Worm (Caenorhabditis elegans) whole organism, L3 larva: ENCODE measurements around the gene F33A8.4.
A peak's percentile ranks its signal among the peaks of the same experiment; 100 is the strongest.

Source experiments
- ZK546.5 ChIP-seq: sonication (generic microtip); optimal IDR thresholded peaks from 2 replicates; lab custom pipeline; 2017; ENCODE audit warnings: missing biosample characterization, missing genetic modification characterization
- aly-2 ChIP-seq: fragments of 150-350 bp; optimal IDR thresholded peaks from 2 replicates; lab custom pipeline; 2014; ENCODE audit warnings: missing biosample characterization, missing genetic modification characterization
- ama-1 ChIP-seq: fragments of 150-350 bp; optimal IDR thresholded peaks from 2 replicates; lab custom pipeline; 2018
- ceh-16 ChIP-seq: sonication (generic microtip); optimal IDR thresholded peaks from 2 replicates; lab custom pipeline; 2017; ENCODE audit warnings: missing biosample characterization, missing genetic modification characterization
- ceh-28 ChIP-seq: fragments of 150-350 bp; optimal IDR thresholded peaks from 2 replicates; lab custom pipeline; 2014; ENCODE audit warnings: missing biosample characterization, missing genetic modification reagents, missing genetic modification characterization
- ceh-82 ChIP-seq: fragments of 150-350 bp; optimal IDR thresholded peaks from 2 replicates; lab custom pipeline; 2014; ENCODE audit warnings: missing biosample characterization, missing genetic modification characterization
- ceh-9 ChIP-seq: sonication (generic microtip); optimal IDR thresholded peaks from 2 replicates; lab custom pipeline; 2018; ENCODE audit warnings: missing biosample characterization, missing genetic modification characterization
- daf-12 ChIP-seq: fragments of 150-350 bp; optimal IDR thresholded peaks from 2 replicates; lab custom pipeline; 2014; ENCODE audit warnings: missing biosample characterization, missing genetic modification reagents, missing genetic modification characterization
- egl-27 ChIP-seq: sonication (generic microtip); optimal IDR thresholded peaks from 4 replicates; lab custom pipeline; 2017; ENCODE audit warnings: missing biosample characterization, missing genetic modification reagents, missing genetic modification characterization
- egl-5 ChIP-seq: fragments of 150-350 bp; optimal IDR thresholded peaks from 2 replicates; lab custom pipeline; 2017; ENCODE audit warnings: missing biosample characterization, missing genetic modification reagents, missing genetic modification characterization, inconsistent platforms
- elt-1 ChIP-seq: fragments of 150-350 bp; optimal IDR thresholded peaks from 2 replicates; lab custom pipeline; 2014; ENCODE audit warnings: missing biosample characterization, missing genetic modification characterization
- elt-2 ChIP-seq: sonication (generic microtip); optimal IDR thresholded peaks from 2 replicates; lab custom pipeline; 2016; ENCODE audit warnings: missing genetic modification reagents, mild to moderate bottlenecking, missing genetic modification characterization, missing compliant biosample characterization
- eor-1 ChIP-seq, 2 experiments: fragments of 150-350 bp; optimal IDR thresholded peaks; 2 replicates each; lab custom pipeline; 2014 to 2018; ENCODE audit warnings: missing biosample characterization in 2 of 2, missing genetic modification characterization in 2 of 2
- fkh-10 ChIP-seq: sonication (generic microtip); optimal IDR thresholded peaks from 2 replicates; lab custom pipeline; 2017; ENCODE audit warnings: missing biosample characterization, missing genetic modification reagents, missing genetic modification characterization
- fkh-2 ChIP-seq: fragments of 150-350 bp; optimal IDR thresholded peaks from 2 replicates; lab custom pipeline; 2014; ENCODE audit warnings: missing biosample characterization, missing genetic modification reagents, missing genetic modification characterization
- fos-1 ChIP-seq: fragments of 150-350 bp; optimal IDR thresholded peaks from 2 replicates; lab custom pipeline; 2014; ENCODE audit warnings: missing biosample characterization, missing genetic modification characterization
- jun-1 ChIP-seq: fragments of 150-350 bp; optimal IDR thresholded peaks from 2 replicates; lab custom pipeline; 2014; ENCODE audit warnings: missing biosample characterization, missing genetic modification reagents, missing genetic modification characterization
- lin-15B ChIP-seq: fragments of 150-350 bp; optimal IDR thresholded peaks from 2 replicates; lab custom pipeline; 2014; ENCODE audit warnings: missing biosample characterization, missing genetic modification characterization
- lin-39 ChIP-seq: fragments of 150-350 bp; optimal IDR thresholded peaks from 2 replicates; lab custom pipeline; 2018; ENCODE audit warnings: missing biosample characterization, missing genetic modification reagents, missing genetic modification characterization
- mml-1 ChIP-seq: fragments of 150-350 bp; sonication (generic microtip); optimal IDR thresholded peaks from 3 replicates; lab custom pipeline; 2014; ENCODE audit warnings: missing biosample characterization, missing genetic modification characterization
- nfya-1 ChIP-seq: sonication (generic microtip); optimal IDR thresholded peaks from 2 replicates; lab custom pipeline; 2017; ENCODE audit warnings: missing genetic modification characterization, mild to moderate bottlenecking, missing compliant biosample characterization, antibody characterized with exemption, moderate library complexity; ENCODE audit not compliant: insufficient read depth
- nhr-11 ChIP-seq: fragments of 150-350 bp; optimal IDR thresholded peaks from 2 replicates; lab custom pipeline; 2014; ENCODE audit warnings: missing biosample characterization, missing genetic modification characterization
- nhr-12 ChIP-seq: fragments of 150-350 bp; optimal IDR thresholded peaks from 2 replicates; lab custom pipeline; 2014; ENCODE audit warnings: missing biosample characterization, missing genetic modification characterization
- nhr-23 ChIP-seq: fragments of 150-350 bp; optimal IDR thresholded peaks from 2 replicates; lab custom pipeline; 2014; ENCODE audit warnings: missing biosample characterization, missing genetic modification reagents, missing genetic modification characterization
- nhr-237 ChIP-seq: fragments of 150-350 bp; optimal IDR thresholded peaks from 2 replicates; lab custom pipeline; 2014; ENCODE audit warnings: missing biosample characterization, missing genetic modification characterization
- nhr-25 ChIP-seq: sonication (generic microtip); optimal IDR thresholded peaks from 2 replicates; lab custom pipeline; 2017; ENCODE audit warnings: missing biosample characterization, missing genetic modification characterization
- nhr-28 ChIP-seq: fragments of 150-350 bp; optimal IDR thresholded peaks from 2 replicates; lab custom pipeline; 2014; ENCODE audit warnings: missing biosample characterization, missing genetic modification characterization
- nhr-67 ChIP-seq: fragments of 150-350 bp; optimal IDR thresholded peaks from 2 replicates; lab custom pipeline; 2014; ENCODE audit warnings: missing biosample characterization, missing genetic modification characterization
- nhr-77 ChIP-seq: fragments of 150-350 bp; optimal IDR thresholded peaks from 2 replicates; lab custom pipeline; 2014; ENCODE audit warnings: missing biosample characterization, missing genetic modification characterization
- pha-4 ChIP-seq: fragments of 150-350 bp; optimal IDR thresholded peaks from 2 replicates; lab custom pipeline; 2014; ENCODE audit warnings: missing biosample characterization, missing genetic modification reagents, missing genetic modification characterization
- pqm-1 ChIP-seq: fragments of 150-350 bp; optimal IDR thresholded peaks from 2 replicates; lab custom pipeline; 2017; ENCODE audit warnings: missing biosample characterization, missing genetic modification characterization, inconsistent platforms
- sea-2 ChIP-seq: fragments of 150-350 bp; sonication (generic microtip); optimal IDR thresholded peaks from 4 replicates; lab custom pipeline; 2014; ENCODE audit warnings: missing biosample characterization, missing genetic modification reagents, missing genetic modification characterization
- skn-1 ChIP-seq: fragments of 150-350 bp; optimal IDR thresholded peaks from 2 replicates; lab custom pipeline; 2014; ENCODE audit warnings: missing biosample characterization, missing genetic modification characterization
- tbx-2 ChIP-seq: sonication (generic microtip); optimal IDR thresholded peaks from 2 replicates; lab custom pipeline; 2016; ENCODE audit warnings: mild to moderate bottlenecking, missing genetic modification characterization, missing compliant biosample characterization
- unc-39 ChIP-seq: sonication (generic microtip); optimal IDR thresholded peaks from 4 replicates; lab custom pipeline; 2017; ENCODE audit warnings: missing biosample characterization, missing genetic modification characterization
- zag-1 ChIP-seq: fragments of 150-350 bp; optimal IDR thresholded peaks from 2 replicates; lab custom pipeline; 2014; ENCODE audit warnings: missing biosample characterization, missing genetic modification characterization
- ztf-11 ChIP-seq: fragments of 150-350 bp; optimal IDR thresholded peaks from 2 replicates; lab custom pipeline; 2014; ENCODE audit warnings: missing biosample characterization, missing genetic modification characterization
- ztf-4 ChIP-seq: fragments of 150-350 bp; optimal IDR thresholded peaks from 2 replicates; lab custom pipeline; 2014; ENCODE audit warnings: missing biosample characterization, missing genetic modification characterization

Gene F33A8.4

DNA sequence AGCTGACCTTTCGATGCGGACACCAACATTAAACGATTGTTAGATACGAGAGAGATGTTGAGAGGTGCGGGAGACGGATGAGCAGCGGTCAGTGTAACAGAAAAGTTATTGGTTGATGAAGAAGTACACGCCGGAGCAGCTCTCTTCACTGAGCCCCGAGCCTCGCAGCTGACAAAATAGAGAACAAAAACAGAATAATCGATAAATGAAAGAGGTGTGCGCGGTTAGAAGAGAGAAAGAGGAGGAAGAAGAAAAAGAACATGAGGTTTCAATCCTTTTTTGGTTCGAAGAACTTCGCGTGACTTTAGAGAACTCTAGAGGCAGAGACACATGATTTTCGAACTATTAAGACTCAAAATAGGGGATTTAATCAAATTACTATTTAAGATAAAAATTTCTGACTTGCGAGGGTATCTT is 7.0 kb downstream of the F33A8.4 start:
- peak; percentile 49 for TF ChIP-seq ceh-28
- peak; percentile 47 for TF ChIP-seq nfya-1 (tag; lab: Kevin White, UChicago)
- TF ChIP-seq fkh-2 (tag; lab: Kevin White, UChicago), result no peak
- no peak for TF ChIP-seq egl-5
- peak; percentile 12 for TF ChIP-seq lin-39 (tag; lab: Kevin White, UChicago)

- TF ChIP-seq ZK546.5 (tag; lab: Kevin White, UChicago) (no peak), ceh-82 (tag; lab: Kevin White, UChicago) (no peak), pha-4 (tag; lab: Kevin White, UChicago) (no peak), pqm-1 (tag; lab: Kevin White, UChicago) (no peak), tbx-2 (no peak), nhr-11 (tag; lab: Kevin White, UChicago) (no peak), aly-2 (tag; lab: Kevin White, UChicago) (no peak), daf-12 (tag; lab: Kevin White, UChicago) (no peak), lin-39 (tag; lab: Kevin White, UChicago) (no peak), jun-1 (tag; lab: Kevin White, UChicago) (no peak), nhr-237 (no peak), eor-1 (tag; optimal IDR thresholded peaks at IDR 0.05; lab: Kevin White, UChicago) (no peak), sea-2 (GFP tag; lab: Kevin White, UChicago) (no peak), egl-5 (no peak), elt-1 (tag; lab: Kevin White, UChicago) (no peak), elt-2 (no peak), nhr-67 (tag; lab: Kevin White, UChicago) (no peak), nhr-23 (tag; lab: Kevin White, UChicago) (no peak), mml-1 (tag; lab: Kevin White, UChicago) (no peak)
- TF ChIP-seq, all 47 proteins: peak for 0
Observed at ce11 chrII:11041027-11041426, 7.8 kb downstream of the F33A8.4 start, which contains the start of gene cey-1. Gene cey-1, minus strand, starts transcription at chrII:11041206.

- no peak for TF ChIP-seq ceh-9 (tag; lab: Kevin White, UChicago)
Observed at ce11 chrII:11040140-11040539, 8.7 kb downstream of the F33A8.4 start.

- no peak for TF ChIP-seq nhr-77
- TF ChIP-seq ztf-4 (tag; lab: Kevin White, UChicago), result no peak
- TF ChIP-seq unc-39 (tag; lab: Kevin White, UChicago), result no peak
- no peak for TF ChIP-seq jun-1 (tag; lab: Kevin White, UChicago)
- TF ChIP-seq lin-15B, result no peak
- TF ChIP-seq ceh-9 (tag; lab: Kevin White, UChicago), result no peak
- TF ChIP-seq ceh-82 (tag; lab: Kevin White, UChicago), result no peak
- TF ChIP-seq fkh-10 (GFP tag; lab: Kevin White, UChicago), result no peak
- TF ChIP-seq nhr-25 (tag; lab: Kevin White, UChicago), result no peak
- TF ChIP-seq fkh-2 (tag; lab: Kevin White, UChicago), result no peak
- no peak for TF ChIP-seq nhr-67 (tag; lab: Kevin White, UChicago)
- no peak for TF ChIP-seq skn-1 (tag; lab: Kevin White, UChicago)
- no peak for TF ChIP-seq pqm-1 (tag; lab: Kevin White, UChicago)
- TF ChIP-seq ceh-16 (tag; lab: Kevin White, UChicago), result no peak
- TF ChIP-seq nhr-237, result no peak
- TF ChIP-seq ceh-28, result no peak
- TF ChIP-seq ama-1 (lab: Kevin White, UChicago), result no peak
- TF ChIP-seq fos-1 (tag; lab: Kevin White, UChicago), result no peak
- no peak for TF ChIP-seq nhr-28 (tag; lab: Kevin White, UChicago)
- no peak for TF ChIP-seq mml-1 (tag; lab: Kevin White, UChicago)
Observed at ce11 chrII:11035774-11036173, 13.1 kb downstream of the F33A8.4 start, which contains the start of gene srlf-15. Gene srlf-15, plus strand, starts transcription at chrII:11036074.

ce11 chrII:11032812-11033211 is 16.0 kb downstream of the F33A8.4 start:
- TF ChIP-seq daf-12 (tag; lab: Kevin White, UChicago), result no peak
- no peak for TF ChIP-seq tbx-2
- no peak for TF ChIP-seq fkh-2 (tag; lab: Kevin White, UChicago)
- no peak for TF ChIP-seq zag-1
- no peak for TF ChIP-seq nfya-1 (tag; lab: Kevin White, UChicago)
- no peak for TF ChIP-seq eor-1 (tag; optimal IDR thresholded peaks at IDR 0.05; lab: Kevin White, UChicago)
- TF ChIP-seq aly-2 (tag; lab: Kevin White, UChicago), result no peak
- no peak for TF ChIP-seq nhr-25 (tag; lab: Kevin White, UChicago)
- TF ChIP-seq fkh-10 (GFP tag; lab: Kevin White, UChicago), result no peak
- no peak for TF ChIP-seq nhr-67 (tag; lab: Kevin White, UChicago)
- no peak for TF ChIP-seq ztf-11
- TF ChIP-seq pqm-1 (tag; lab: Kevin White, UChicago), result no peak
- no peak for TF ChIP-seq egl-27 (tag; lab: Kevin White, UChicago)
- no peak for TF ChIP-seq nhr-12 (tag; lab: Kevin White, UChicago)
